Fruit fly (Drosophila melanogaster) whole organism, adult: Measurements from ENCODE around the gene Mo25.

ENCODE experiments used
- CG11617 ChIP-seq: fragments of 200-800 bp; sonication (Bioruptor generic); optimal IDR thresholded peaks from 2 replicates; lab custom pipeline; 2017; ENCODE audit warnings: mild to moderate bottlenecking, missing biosample characterization, missing genetic modification reagents, missing genetic modification characterization
- CG12768 ChIP-seq: fragments of 200-800 bp; sonication (Bioruptor generic); optimal IDR thresholded peaks from 2 replicates; lab custom pipeline; 2017; ENCODE audit warnings: missing biosample characterization, missing genetic modification characterization, mild to moderate bottlenecking, moderate library complexity, missing genetic modification reagents
- CG14711 ChIP-seq: fragments of 200-800 bp; sonication (Bioruptor generic); optimal IDR thresholded peaks from 2 replicates; lab custom pipeline; 2018; ENCODE audit warnings: missing biosample characterization, mild to moderate bottlenecking, missing genetic modification characterization, moderate library complexity
- CG1620 ChIP-seq: fragments of 200-800 bp; sonication (Bioruptor generic); optimal IDR thresholded peaks from 2 replicates; lab custom pipeline; 2016; ENCODE audit warnings: missing biosample characterization, missing genetic modification characterization
- CG7045 ChIP-seq: fragments of 200-800 bp; sonication (Bioruptor generic); optimal IDR thresholded peaks from 2 replicates; lab custom pipeline; 2017; ENCODE audit warnings: missing biosample characterization, mild to moderate bottlenecking, missing genetic modification characterization
- Clk ChIP-seq: fragments of 200-800 bp; sonication (Bioruptor generic); optimal IDR thresholded peaks from 2 replicates; lab custom pipeline; 2017; ENCODE audit warnings: missing biosample characterization, missing genetic modification characterization
- Crg-1 ChIP-seq: fragments of 200-800 bp; sonication (Bioruptor generic); optimal IDR thresholded peaks from 2 replicates; lab custom pipeline; 2016; ENCODE audit warnings: missing biosample characterization, missing genetic modification characterization
- Hr96 ChIP-seq: fragments of 200-800 bp; sonication (Bioruptor generic); optimal IDR thresholded peaks from 2 replicates; lab custom pipeline; 2016; ENCODE audit warnings: missing biosample characterization, missing genetic modification characterization
- Mnt ChIP-seq: fragments of 200-800 bp; sonication (Bioruptor generic); optimal IDR thresholded peaks from 2 replicates; lab custom pipeline; 2016; ENCODE audit warnings: missing biosample characterization, mild to moderate bottlenecking, missing genetic modification characterization
- bab1 ChIP-seq: fragments of 200-800 bp; sonication (Bioruptor generic); optimal IDR thresholded peaks from 3 replicates; lab custom pipeline; 2019; ENCODE audit warnings: missing biosample characterization, mild to moderate bottlenecking, missing genetic modification characterization, moderate library complexity
- cic ChIP-seq: fragments of 200-800 bp; sonication (Bioruptor generic); optimal IDR thresholded peaks from 2 replicates; lab custom pipeline; 2017; ENCODE audit warnings: missing biosample characterization, mild to moderate bottlenecking, missing genetic modification characterization, moderate library complexity
- kay ChIP-seq: fragments of 200-800 bp; sonication (Bioruptor generic); peaks from one replicate; lab custom pipeline; 2016; ENCODE audit warnings: missing biosample characterization, missing genetic modification characterization, borderline replicate concordance
- tj ChIP-seq: fragments of 200-800 bp; sonication (Bioruptor generic); optimal IDR thresholded peaks from 3 replicates; lab custom pipeline; 2017; ENCODE audit warnings: missing biosample characterization, mild to moderate bottlenecking, missing genetic modification characterization, moderate library complexity
- toe ChIP-seq: fragments of 200-800 bp; sonication (Bioruptor generic); optimal IDR thresholded peaks from 2 replicates; lab custom pipeline; 2016; ENCODE audit warnings: missing biosample characterization, missing genetic modification characterization

DNA sequence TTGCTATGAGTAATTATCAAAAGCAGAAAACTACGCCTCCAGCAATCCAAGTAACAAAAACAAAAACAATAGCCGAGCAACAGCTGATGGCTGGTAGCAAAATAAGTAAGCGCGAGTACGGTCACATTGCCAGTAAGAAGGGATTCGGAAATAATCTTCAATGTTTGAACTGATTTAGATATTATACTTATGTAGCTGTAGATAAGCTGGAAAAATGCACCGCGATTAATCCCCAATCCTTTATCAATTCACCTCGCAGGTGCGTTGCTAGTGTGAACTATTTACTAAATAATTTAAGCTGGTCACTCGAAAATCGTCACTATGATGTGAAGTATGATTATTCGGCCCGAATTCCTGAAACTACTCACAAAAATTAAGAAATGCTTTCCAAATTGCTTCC is 28.3 kb downstream of the Mo25 start, which contains the start of the genes Syx8 and CG32163:
- no peak for TF ChIP-seq toe (GFP tag; lab: Kevin White, UChicago)
- TF ChIP-seq Mnt (GFP tag; lab: Kevin White, UChicago): peak; percentile 25
- no peak for TF ChIP-seq kay
- TF ChIP-seq CG7045 (GFP tag; lab: Kevin White, UChicago): no peak
- TF ChIP-seq bab1 (GFP tag; lab: Kevin White, UChicago): peak; percentile 36
- TF ChIP-seq CG11617: no peak
- no peak for TF ChIP-seq CG14711 (tag; lab: Kevin White, UChicago)
- TF ChIP-seq cic: peak; percentile 32
- no peak for TF ChIP-seq CG12768 (GFP tag; lab: Kevin White, UChicago)
- no peak for TF ChIP-seq CG1620 (GFP tag; lab: Kevin White, UChicago)
- peak; percentile 17 for TF ChIP-seq tj (GFP tag; lab: Kevin White, UChicago)
- no peak for TF ChIP-seq Hr96 (GFP tag; lab: Kevin White, UChicago)
- TF ChIP-seq Clk (GFP tag; lab: Kevin White, UChicago): no peak
- no peak for TF ChIP-seq Crg-1 (GFP tag; lab: Kevin White, UChicago)
